Fruit fly (Drosophila melanogaster): ENCODE data around the gene Krn.

The Krn gene

DNA sequence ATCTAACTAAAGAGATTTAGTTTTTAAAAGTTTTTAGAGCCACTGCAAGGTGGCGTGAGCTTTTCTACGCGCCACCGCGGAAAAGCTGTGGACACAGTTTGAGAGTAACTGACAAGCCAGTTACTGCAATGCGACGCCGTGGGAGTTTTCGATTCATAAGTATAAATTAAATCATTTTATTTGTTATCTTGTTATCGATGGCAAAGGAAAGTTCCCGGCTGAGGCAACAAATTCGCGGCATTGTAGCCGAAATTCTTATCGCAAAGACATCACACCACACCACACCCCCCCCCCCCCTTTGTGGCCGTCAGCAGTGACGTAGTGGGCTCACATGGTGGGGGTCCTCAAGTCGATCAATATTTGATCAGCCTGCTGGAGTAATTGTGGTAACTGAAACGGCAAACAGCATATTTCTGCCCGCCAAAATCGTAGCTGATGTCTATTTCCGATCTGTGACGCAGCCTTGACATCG, 1.8 kb upstream of the Krn start (continued):
- TF ChIP-seq CG12219 (GFP tag; optimal IDR thresholded peaks at IDR 0.05) = peak; percentile 44
- TF ChIP-seq usp (GFP tag; optimal IDR thresholded peaks at IDR 0.05) = no peak
- TF ChIP-seq Myb (GFP tag; optimal IDR thresholded peaks at IDR 0.05) = no peak
- no peak for TF ChIP-seq Antp (GFP tag; optimal IDR thresholded peaks at IDR 0.05)
- no peak for TF ChIP-seq Mes4 (GFP tag; optimal IDR thresholded peaks at IDR 0.05)
- no peak for TF ChIP-seq Dip3 (GFP tag; optimal IDR thresholded peaks at IDR 0.05)
- no peak for TF ChIP-seq Oli (tag; optimal IDR thresholded peaks at IDR 0.05)
- no peak for TF ChIP-seq unc-4 (GFP tag; IDR thresholded peaks at IDR 0.05; ENCODE audit: partially characterized antibody)
- TF ChIP-seq bcd (GFP tag; optimal IDR thresholded peaks at IDR 0.05) = peak; percentile 3
- TF ChIP-seq gem (tag; optimal IDR thresholded peaks at IDR 0.05) = no peak
- TF ChIP-seq ken (GFP tag; IDR thresholded peaks at IDR 0.05) = no peak
- TF ChIP-seq CG9727 (GFP tag; optimal IDR thresholded peaks at IDR 0.05) = peak; percentile 31
- no peak for TF ChIP-seq CG16863 (GFP tag; optimal IDR thresholded peaks at IDR 0.05)
- no peak for TF ChIP-seq CG9437 (GFP tag; optimal IDR thresholded peaks at IDR 0.05)
- no peak for TF ChIP-seq CG10267 (tag; optimal IDR thresholded peaks at IDR 0.05)
- no peak for TF ChIP-seq CG9797 (GFP tag; optimal IDR thresholded peaks at IDR 0.05)
- 0 out of 3 replicates have a peak, but pooled peaks have one; percentile 51 for TF ChIP-seq Dbx (GFP tag; IDR thresholded peaks at IDR 0.05)
- TF ChIP-seq CG4360 (GFP tag; IDR thresholded peaks at IDR 0.05) = no peak
- TF ChIP-seq jigr1 (GFP tag; IDR thresholded peaks at IDR 0.05) = no peak
- peak; percentile 12 for TF ChIP-seq CHES-1-like (GFP tag; optimal IDR thresholded peaks at IDR 0.05)
- peak; percentile 18 for TF ChIP-seq ash1 (GFP tag; optimal IDR thresholded peaks at IDR 0.05)
- TF ChIP-seq CG6791 (GFP tag; IDR thresholded peaks at IDR 0.05; ENCODE audit: partially characterized antibody) = no peak
- TF ChIP-seq yki (optimal IDR thresholded peaks at IDR 0.05) = no peak
- TF ChIP-seq ATbp (GFP tag; optimal IDR thresholded peaks at IDR 0.05) = peak; percentile 32
- no peak for TF ChIP-seq Doc2 (GFP tag; IDR thresholded peaks at IDR 0.05)
- no peak for TF ChIP-seq CG9215 (GFP tag; IDR thresholded peaks at IDR 0.05)
- TF ChIP-seq caup (GFP tag; optimal IDR thresholded peaks at IDR 0.05; ENCODE audit: severe bottlenecking) = peak; percentile 82
- TF ChIP-seq CG12071 (GFP tag; optimal IDR thresholded peaks at IDR 0.05) = peak; percentile 78
- peak; percentile 43; the same call in 1 of the 3 replicates for TF ChIP-seq CG34422 (GFP tag; IDR thresholded peaks at IDR 0.05)
- TF ChIP-seq CG32532 (GFP tag; IDR thresholded peaks at IDR 0.05) = peak; percentile 42
- no peak for TF ChIP-seq CG11093 (GFP tag; IDR thresholded peaks at IDR 0.05)
- no peak for TF ChIP-seq sc (optimal IDR thresholded peaks at IDR 0.05)
- no peak for TF ChIP-seq sc (GFP tag; optimal IDR thresholded peaks at IDR 0.05)
- no peak for TF ChIP-seq gcm (GFP tag; optimal IDR thresholded peaks at IDR 0.05)
- TF ChIP-seq CG14014 (GFP tag; IDR thresholded peaks at IDR 0.05) = peak; percentile 27; the same call in 1 of the 2 replicates
- no peak for TF ChIP-seq CG10366 (GFP tag; IDR thresholded peaks at IDR 0.05)
- TF ChIP-seq chm (GFP tag; IDR thresholded peaks at IDR 0.05) = no peak
- no peak for TF ChIP-seq CG10565 (GFP tag; optimal IDR thresholded peaks at IDR 0.05)
- TF ChIP-seq Ravus (GFP tag; IDR thresholded peaks at IDR 0.05) = no peak
- TF ChIP-seq CG2678 (tag; optimal IDR thresholded peaks at IDR 0.05) = peak; percentile 60
- no peak for TF ChIP-seq sr (GFP tag; IDR thresholded peaks at IDR 0.05)
- TF ChIP-seq prd (optimal IDR thresholded peaks at IDR 0.05) = no peak
- TF ChIP-seq prd (GFP tag; IDR thresholded peaks at IDR 0.05) = no peak
- peak; percentile 37 for TF ChIP-seq Hand (GFP tag; optimal IDR thresholded peaks at IDR 0.05)
- TF ChIP-seq crol (GFP tag; IDR thresholded peaks at IDR 0.05) = peak; percentile 89
- no peak for TF ChIP-seq Abd-B (GFP tag; optimal IDR thresholded peaks at IDR 0.05)
- TF ChIP-seq Ets97D (GFP tag; optimal IDR thresholded peaks at IDR 0.05) = no peak
- TF ChIP-seq abd-A (tag; optimal IDR thresholded peaks at IDR 0.05) = peak; percentile 28
- TF ChIP-seq ab (GFP tag; optimal IDR thresholded peaks at IDR 0.05) = no peak
- no peak for TF ChIP-seq corto (GFP tag; optimal IDR thresholded peaks at IDR 0.05)
- TF ChIP-seq CG4424 (GFP tag; optimal IDR thresholded peaks at IDR 0.05) = no peak
- TF ChIP-seq Hr3 (GFP tag; optimal IDR thresholded peaks at IDR 0.05) = no peak
- TF ChIP-seq oc (tag; optimal IDR thresholded peaks at IDR 0.05) = no peak

Data from whole organism, embryonic.